Fruit fly (Drosophila melanogaster): ENCODE results near the gene Brr2.

DNA sequence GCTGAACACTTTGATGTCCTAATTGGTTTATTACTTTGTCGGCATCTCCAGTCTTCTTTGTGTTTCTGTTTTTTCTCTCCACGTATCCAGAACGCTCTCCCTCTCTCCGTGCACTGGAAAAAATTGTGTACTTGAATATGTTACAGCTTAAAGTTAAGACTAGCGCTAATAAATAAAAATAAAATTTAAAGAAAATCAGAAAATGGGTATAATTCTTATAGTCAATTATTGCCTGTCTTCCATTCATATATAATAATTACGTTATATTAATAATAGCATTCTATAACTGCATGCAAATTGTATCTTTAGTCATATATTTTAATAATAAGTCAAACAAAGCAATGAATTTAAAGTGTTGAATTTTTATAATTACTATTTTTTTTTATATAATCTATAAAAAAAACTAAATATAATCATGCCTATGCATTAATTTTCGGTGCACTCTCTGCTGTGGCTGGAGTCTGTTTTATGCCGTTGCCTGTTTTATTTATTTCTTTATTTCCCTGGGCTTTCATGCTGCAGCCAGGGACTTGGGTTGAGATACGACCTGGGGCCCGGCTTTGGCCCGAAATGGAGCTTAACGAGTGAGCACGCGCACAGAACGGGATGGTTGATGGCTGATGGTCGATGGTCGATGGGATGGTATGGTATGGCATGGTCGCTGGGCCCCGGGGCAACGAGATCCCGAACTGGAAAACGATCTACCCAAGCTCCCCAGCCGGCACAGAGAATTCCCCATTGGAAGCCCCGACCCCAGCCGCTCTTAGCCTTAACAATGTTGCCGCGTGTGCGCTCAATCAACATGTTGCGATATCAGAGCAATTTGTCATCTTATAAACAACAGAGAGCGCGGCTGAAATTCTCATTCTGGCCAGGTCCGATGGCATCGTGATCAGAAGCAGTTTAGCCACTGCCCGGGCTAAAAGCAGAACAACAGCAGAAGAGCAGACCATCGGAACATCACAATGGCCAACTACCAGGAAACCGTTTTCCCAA lies 48.4 kb upstream of the Brr2 start:
- TF ChIP-seq psq (optimal IDR thresholded peaks at IDR 0.05) (no peak), CG8478 (optimal IDR thresholded peaks at IDR 0.05) (no peak)

All from whole organism.